Worm (Caenorhabditis elegans) whole organism, early embryonic: ENCODE data around the gene R10H10.3.

Source experiments
- B0310.2 ChIP-seq: sonication (generic microtip); optimal IDR thresholded peaks from 2 replicates; lab custom pipeline; 2016; ENCODE audit warnings: mild to moderate bottlenecking, missing genetic modification characterization, missing compliant biosample characterization
- F13C5.2 ChIP-seq: sonication (generic microtip); optimal IDR thresholded peaks from 2 replicates; lab custom pipeline; 2017; ENCODE audit warnings: mild to moderate bottlenecking, missing genetic modification characterization, inconsistent platforms, missing compliant biosample characterization
- aly-1 ChIP-seq: sonication (generic microtip); optimal IDR thresholded peaks from 2 replicates; lab custom pipeline; 2016; ENCODE audit warnings: missing genetic modification characterization, missing compliant biosample characterization
- ama-1 ChIP-seq: fragments of 150-350 bp; optimal IDR thresholded peaks from 2 replicates; lab custom pipeline; 2014
- ceh-13 ChIP-seq: fragments of 200-800 bp; sonication (Bioruptor generic); optimal IDR thresholded peaks from 2 replicates; lab custom pipeline; 2018; ENCODE audit warnings: mild to moderate bottlenecking, missing genetic modification characterization, missing compliant biosample characterization
- ceh-36 ChIP-seq: sonication (generic microtip); optimal IDR thresholded peaks from 2 replicates; lab custom pipeline; 2016; ENCODE audit warnings: missing genetic modification characterization, inconsistent platforms, missing compliant biosample characterization
- ets-7 ChIP-seq: sonication (generic microtip); optimal IDR thresholded peaks from 2 replicates; lab custom pipeline; 2016; ENCODE audit warnings: missing genotype, missing genetic modification characterization, missing compliant biosample characterization
- flt-1 ChIP-seq: fragments of 200-800 bp; sonication (Bioruptor generic); IDR thresholded peaks from 2 replicates; pipeline ENCODE4 v1.3.6; 2022; ENCODE audit warnings: missing genetic modification characterization, missing compliant biosample characterization
- hmbx-1 ChIP-seq: sonication (generic microtip); optimal IDR thresholded peaks from 2 replicates; lab custom pipeline; 2016; ENCODE audit warnings: mild to moderate bottlenecking, missing genetic modification characterization, missing compliant biosample characterization
- hmg-4 ChIP-seq: fragments of 200-800 bp; sonication (Bioruptor generic); optimal IDR thresholded peaks from 2 replicates; lab custom pipeline; 2018; ENCODE audit warnings: mild to moderate bottlenecking, missing genetic modification characterization, missing compliant biosample characterization
- hnd-1 ChIP-seq: sonication (generic microtip); optimal IDR thresholded peaks from 2 replicates; lab custom pipeline; 2016; ENCODE audit warnings: missing genetic modification characterization, missing compliant biosample characterization
- pes-1 ChIP-seq: fragments of 200-800 bp; sonication (Bioruptor generic); IDR thresholded peaks from 2 replicates; pipeline ENCODE4 v1.3.6; 2022; ENCODE audit warnings: missing genetic modification reagents, missing genetic modification characterization, missing compliant biosample characterization
- scrt-1 ChIP-seq: fragments of 200-800 bp; sonication (Bioruptor generic); IDR thresholded peaks from 2 replicates; pipeline ENCODE4 v1.3.6; 2022; ENCODE audit warnings: missing genetic modification characterization, missing compliant biosample characterization
- sea-1 ChIP-seq: fragments of 200-800 bp; sonication (Bioruptor generic); conservative IDR thresholded peaks from 2 replicates; pipeline ENCODE4 v1.3.6; 2022; ENCODE audit warnings: missing genetic modification characterization, missing compliant biosample characterization
- tbx-11 ChIP-seq: fragments of 200-800 bp; sonication (Bioruptor generic); IDR thresholded peaks from 2 replicates; pipeline ENCODE4 v1.3.6; 2022; ENCODE audit warnings: missing genetic modification characterization, missing compliant biosample characterization
- tbx-37 ChIP-seq: fragments of 200-800 bp; sonication (Bioruptor generic); conservative IDR thresholded peaks from 2 replicates; pipeline ENCODE4 v1.3.6; 2022; ENCODE audit warnings: missing genetic modification reagents, missing genetic modification characterization, missing compliant biosample characterization
- tra-4 ChIP-seq: sonication (generic microtip); optimal IDR thresholded peaks from 2 replicates; lab custom pipeline; 2017; ENCODE audit warnings: missing genetic modification characterization, missing compliant biosample characterization

R10H10.3 gene

ce11 chrIV:10367740-10368246 lies 20.5 kb upstream of the R10H10.3 start, which contains the start of gene pges-2:
TSS of gene pges-2 (minus strand) at chrIV:10367790.
- TF ChIP-seq tbx-37 (GFP tag; lab: Robert Waterston, UW), result no peak
- TF ChIP-seq hnd-1 (tag; lab: Kevin White, UChicago), result no peak
- no peak for TF ChIP-seq hmg-4 (GFP tag; lab: Kevin White, UChicago)
- TF ChIP-seq tra-4, result no peak

DNA sequence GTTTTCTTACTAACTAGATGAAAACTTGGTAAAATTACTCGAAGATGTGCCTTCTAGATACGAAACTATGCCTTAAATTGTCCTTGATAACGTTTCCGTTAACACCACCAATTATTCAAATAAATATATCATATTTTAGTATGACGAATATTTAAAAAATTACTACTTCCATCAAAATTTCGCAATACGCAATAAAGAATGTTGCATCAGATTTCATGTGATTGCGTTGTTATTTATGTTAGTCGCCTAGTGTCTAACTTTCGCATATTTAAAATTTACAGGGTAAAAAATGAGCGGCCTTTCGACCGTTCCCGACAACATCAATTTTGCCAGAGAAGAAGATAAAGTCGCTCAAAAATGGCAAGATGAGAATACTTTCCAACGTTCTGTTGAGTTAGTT lies 20.0 kb upstream of the R10H10.3 start, which contains the start of gene iars-1:
Gene iars-1, plus strand, starts transcription at position 276 of the 400 bp plus-strand sequence.
- TF ChIP-seq hmg-4 (GFP tag; lab: Kevin White, UChicago) (no peak), ceh-36 (tag; lab: Kevin White, UChicago) (no peak), hmbx-1 (no peak), aly-1 (tag; lab: Kevin White, UChicago) (no peak), sea-1 (GFP tag; lab: Robert Waterston, UW) (no peak), tbx-37 (GFP tag; lab: Robert Waterston, UW) (no peak), scrt-1 (no peak), flt-1 (GFP tag; lab: Robert Waterston, UW) (no peak), ets-7 (tag; lab: Kevin White, UChicago) (no peak)

ce11 chrIV:10373772-10374288 lies 14.5 kb upstream of the R10H10.3 start, which contains the start of gene mpz-5:
TSS of gene mpz-5 (minus strand) at chrIV:10373822.
- TF ChIP-seq F13C5.2 (tag; lab: Kevin White, UChicago), result peak; percentile 65
- peak; percentile 13 for TF ChIP-seq ceh-36 (tag; lab: Kevin White, UChicago)
- TF ChIP-seq hmg-4 (GFP tag; lab: Kevin White, UChicago), result peak; percentile 26
- no peak for TF ChIP-seq ceh-13 (GFP tag; lab: Kevin White, UChicago)
- no peak; the same call in 1 of the 2 replicates for TF ChIP-seq pes-1

- TF ChIP-seq ceh-36 (tag; lab: Kevin White, UChicago), result no peak
- no peak for TF ChIP-seq scrt-1
- TF ChIP-seq ceh-13 (GFP tag; lab: Kevin White, UChicago), result no peak
- no peak for TF ChIP-seq ama-1 (lab: Kevin White, UChicago)
- no peak for TF ChIP-seq hnd-1 (tag; lab: Kevin White, UChicago)
- no peak for TF ChIP-seq tbx-11 (GFP tag; lab: Robert Waterston, UW)
- TF ChIP-seq sea-1 (GFP tag; lab: Robert Waterston, UW), result no peak
- TF ChIP-seq tbx-37 (GFP tag; lab: Robert Waterston, UW), result no peak
- no peak for TF ChIP-seq aly-1 (tag; lab: Kevin White, UChicago)
- no peak for TF ChIP-seq pes-1
- TF ChIP-seq tra-4, result no peak
- no peak for TF ChIP-seq hmg-4 (GFP tag; lab: Kevin White, UChicago)
- TF ChIP-seq F13C5.2 (tag; lab: Kevin White, UChicago), result no peak
- no peak for TF ChIP-seq hmbx-1
Observed at ce11 chrIV:10374601-10375000, 13.7 kb upstream of the R10H10.3 start, which contains the start of gene mask-1. TSS of gene mask-1 (plus strand) at chrIV:10374901.

- no peak for TF ChIP-seq tbx-11 (GFP tag; lab: Robert Waterston, UW)
- peak; percentile 37 for TF ChIP-seq hmg-4 (GFP tag; lab: Kevin White, UChicago)
- peak; percentile 4 for TF ChIP-seq F13C5.2 (tag; lab: Kevin White, UChicago)
- TF ChIP-seq sea-1 (GFP tag; lab: Robert Waterston, UW), result no peak
- no peak for TF ChIP-seq pes-1
Observed at ce11 chrIV:10380626-10381025, 7.7 kb upstream of the R10H10.3 start.

ce11 chrIV:10381035-10381434 lies 7.3 kb upstream of the R10H10.3 start:
- TF ChIP-seq aly-1 (tag; lab: Kevin White, UChicago), result no peak
- TF ChIP-seq hmg-4 (GFP tag; lab: Kevin White, UChicago), result no peak
- TF ChIP-seq flt-1 (GFP tag; lab: Robert Waterston, UW), result no peak
- TF ChIP-seq F13C5.2 (tag; lab: Kevin White, UChicago), result no peak
- TF ChIP-seq tbx-37 (GFP tag; lab: Robert Waterston, UW), result no peak
- no peak for TF ChIP-seq ceh-36 (tag; lab: Kevin White, UChicago)
- TF ChIP-seq ama-1 (lab: Kevin White, UChicago), result no peak
- TF ChIP-seq ceh-13 (GFP tag; lab: Kevin White, UChicago), result no peak
- no peak for TF ChIP-seq hnd-1 (tag; lab: Kevin White, UChicago)
- no peak for TF ChIP-seq sea-1 (GFP tag; lab: Robert Waterston, UW)
- no peak for TF ChIP-seq scrt-1
- no peak for TF ChIP-seq pes-1
- no peak for TF ChIP-seq tbx-11 (GFP tag; lab: Robert Waterston, UW)
- no peak for TF ChIP-seq B0310.2
- TF ChIP-seq tra-4, result no peak
- no peak for TF ChIP-seq hmbx-1
- no peak for TF ChIP-seq ets-7 (tag; lab: Kevin White, UChicago)

- TF ChIP-seq aly-1 (tag; lab: Kevin White, UChicago) (no peak), ets-7 (tag; lab: Kevin White, UChicago) (no peak), ceh-36 (tag; lab: Kevin White, UChicago) (no peak), tbx-37 (GFP tag; lab: Robert Waterston, UW) (no peak), tbx-11 (GFP tag; lab: Robert Waterston, UW) (no peak), B0310.2 (no peak), F13C5.2 (tag; lab: Kevin White, UChicago) (no peak), tra-4 (no peak), ama-1 (lab: Kevin White, UChicago) (no peak), scrt-1 (no peak), hmbx-1 (no peak), hnd-1 (tag; lab: Kevin White, UChicago) (no peak), pes-1 (no peak), hmg-4 (GFP tag; lab: Kevin White, UChicago) (no peak), ceh-13 (GFP tag; lab: Kevin White, UChicago) (no peak), flt-1 (GFP tag; lab: Robert Waterston, UW) (no peak), sea-1 (GFP tag; lab: Robert Waterston, UW) (no peak)
Observed at ce11 chrIV:10382894-10383293, 5.4 kb upstream of the R10H10.3 start.
